Worm (Caenorhabditis elegans) whole organism, early embryonic: ENCODE measurements around the gene R09H10.7.

Experiments
- ama-1 ChIP-seq: fragments of 150-350 bp; optimal IDR thresholded peaks from 2 replicates; lab custom pipeline; 2014
- hmg-4 ChIP-seq: fragments of 200-800 bp; sonication (Bioruptor generic); optimal IDR thresholded peaks from 2 replicates; lab custom pipeline; 2018; ENCODE audit warnings: mild to moderate bottlenecking, missing genetic modification characterization, missing compliant biosample characterization

- TF ChIP-seq ama-1 = no peak
- TF ChIP-seq hmg-4 (GFP tag; lab: Kevin White, UChicago) = no peak
These were observed 15.7 kb downstream of the R09H10.7 start, which contains the start of gene F56C4.1 for ce11 chrIV:10636649-10637048.
